Worm (Caenorhabditis elegans): ENCODE data around the gene ZK1055.7.
A peak's percentile ranks its signal among the peaks of the same experiment; 100 is the strongest.

ZK1055.7 gene

ce11 chrV:6605275-6605674, at the start of gene ZK1055.7:
ZK1055.7 (minus strand) TSS chrV:6605375.
- TF ChIP-seq mxl-1 (tag; optimal IDR thresholded peaks at IDR 0.05) (no peak), hlh-12 (tag; optimal IDR thresholded peaks at IDR 0.05) (no peak), aptf-2 (GFP tag; conservative IDR thresholded peaks at IDR 0.05) (no peak), F57C9.4 (tag; optimal IDR thresholded peaks at IDR 0.05) (no peak), ztf-25 (GFP tag; IDR thresholded peaks at IDR 0.05) (no peak), nfya-1 (tag; optimal IDR thresholded peaks at IDR 0.05; ENCODE audit: borderline replicate concordance, insufficient read depth) (no peak), rec-8 (tag; optimal IDR thresholded peaks at IDR 0.05) (no peak), snpc-3.4 (tag; optimal IDR thresholded peaks at IDR 0.05) (no peak), ZK185.1 (tag; optimal IDR thresholded peaks at IDR 0.05; ENCODE audit: poor library complexity, severe bottlenecking) (no peak), ceh-27 (GFP tag; optimal IDR thresholded peaks at IDR 0.05) (no peak)

ce11 chrV:6652051-6652450, 46.9 kb upstream of the ZK1055.7 start, which contains the start of gene T10H9.8:
T10H9.8 (plus strand) TSS chrV:6652351.
- TF ChIP-seq cebp-2 (GFP tag; IDR thresholded peaks at IDR 0.05) (no peak), ztf-26 (tag; optimal IDR thresholded peaks at IDR 0.05) (peak; percentile 48)

- TF ChIP-seq efl-1 (GFP tag; optimal IDR thresholded peaks at IDR 0.05) (no peak), aptf-2 (GFP tag; conservative IDR thresholded peaks at IDR 0.05) (no peak), ekl-4 (GFP tag; IDR thresholded peaks at IDR 0.05) (no peak), sea-2 (GFP tag; IDR thresholded peaks at IDR 0.05) (no peak), Y53F4B.3 (GFP tag; IDR thresholded peaks at IDR 0.05) (no peak), ceh-79 (tag; optimal IDR thresholded peaks at IDR 0.05) (no peak), mes-4 (tag; optimal IDR thresholded peaks at IDR 0.05) (no peak), ets-4 (GFP tag; optimal IDR thresholded peaks at IDR 0.05) (no peak), madf-8 (GFP tag; conservative IDR thresholded peaks at IDR 0.05) (no peak), nfya-1 (tag; optimal IDR thresholded peaks at IDR 0.05; ENCODE audit: borderline replicate concordance, insufficient read depth) (no peak), sptf-2 (GFP tag; optimal IDR thresholded peaks at IDR 0.05) (no peak), D2030.7 (GFP tag; IDR thresholded peaks at IDR 0.05) (no peak), F52B5.7 (tag; optimal IDR thresholded peaks at IDR 0.05) (no peak), ama-1 (optimal IDR thresholded peaks at IDR 0.05) (no peak), ama-1 (GFP tag; optimal IDR thresholded peaks at IDR 0.05) (no peak)
Observed at ce11 chrV:6650508-6650907, 45.3 kb upstream of the ZK1055.7 start.

ce11 chrV:6649317-6649716, 44.1 kb upstream of the ZK1055.7 start, which contains the start of gene T10H9.1:
T10H9.1 (plus strand) TSS chrV:6649617.
- no peak for TF ChIP-seq aptf-3 (GFP tag; IDR thresholded peaks at IDR 0.05)
- no peak for TF ChIP-seq C06A6.2 (GFP tag; conservative IDR thresholded peaks at IDR 0.05)
- TF ChIP-seq ama-1 (optimal IDR thresholded peaks at IDR 0.05) = no peak
- no peak for TF ChIP-seq ama-1 (GFP tag; optimal IDR thresholded peaks at IDR 0.05)
- no peak for TF ChIP-seq B0336.3 (GFP tag; IDR thresholded peaks at IDR 0.05)
- no peak for TF ChIP-seq madf-10 (tag; optimal IDR thresholded peaks at IDR 0.05)
- TF ChIP-seq lsl-1 (GFP tag; optimal IDR thresholded peaks at IDR 0.05) = no peak

ce11 chrV:6645810-6646209, 40.6 kb upstream of the ZK1055.7 start:
- TF ChIP-seq mel-28 (tag; optimal IDR thresholded peaks at IDR 0.05; ENCODE audit: borderline replicate concordance) (no peak), bed-2 (GFP tag; IDR thresholded peaks at IDR 0.05) (no peak), ekl-4 (GFP tag; IDR thresholded peaks at IDR 0.05) (no peak), B0019.2 (GFP tag; conservative IDR thresholded peaks at IDR 0.05) (no peak), attf-5 (GFP tag; optimal IDR thresholded peaks at IDR 0.05) (no peak), F55B11.4 (tag; optimal IDR thresholded peaks at IDR 0.05; ENCODE audit: borderline replicate concordance, insufficient read depth) (no peak), ets-4 (GFP tag; optimal IDR thresholded peaks at IDR 0.05) (no peak), lag-1 (GFP tag; IDR thresholded peaks at IDR 0.05) (no peak), F33H1.4 (GFP tag; IDR thresholded peaks at IDR 0.05) (no peak), dpl-1 (GFP tag; optimal IDR thresholded peaks at IDR 0.05) (no peak), ceh-58 (GFP tag; IDR thresholded peaks at IDR 0.05) (no peak), repo-1 (tag; optimal IDR thresholded peaks at IDR 0.05) (no peak), cebp-2 (GFP tag; IDR thresholded peaks at IDR 0.05) (no peak), ztf-26 (tag; optimal IDR thresholded peaks at IDR 0.05) (no peak), nhr-27 (tag; optimal IDR thresholded peaks at IDR 0.05) (no peak), ceh-91 (GFP tag; IDR thresholded peaks at IDR 0.05) (no peak), lin-40 (tag; optimal IDR thresholded peaks at IDR 0.05) (no peak), Y79H2A.3 (GFP tag; conservative IDR thresholded peaks at IDR 0.05) (no peak), sptf-2 (GFP tag; optimal IDR thresholded peaks at IDR 0.05) (no peak)

Data from whole organism, young adult.